Worm (Caenorhabditis elegans): ENCODE measurements around the gene T07G12.2.

The T07G12.2 gene

ce11 chrIV:10502345-10502744, 28.2 kb upstream of the T07G12.2 start (continued):
- TF ChIP-seq hsf-1 (GFP tag; IDR thresholded peaks at IDR 0.05) = no peak
- TF ChIP-seq nhr-80 (tag; optimal IDR thresholded peaks at IDR 0.05) = peak; percentile 95
- TF ChIP-seq efl-1 (GFP tag; optimal IDR thresholded peaks at IDR 0.05) = no peak
- TF ChIP-seq K12H6.12 (tag; optimal IDR thresholded peaks at IDR 0.05) = peak; percentile 32
- peak; percentile 39 for TF ChIP-seq tbp1 (GFP tag; optimal IDR thresholded peaks at IDR 0.05)
- TF ChIP-seq repo-1 (tag; optimal IDR thresholded peaks at IDR 0.05) = no peak
- peak in 1 of 2 experiments; percentile 3 for TF ChIP-seq let-607 (tag; optimal IDR thresholded peaks at IDR 0.05)
- TF ChIP-seq lin-40 (tag; optimal IDR thresholded peaks at IDR 0.05) = peak; percentile 10
- no peak for TF ChIP-seq B0261.1 (tag; optimal IDR thresholded peaks at IDR 0.05)
- TF ChIP-seq ceh-79 (tag; optimal IDR thresholded peaks at IDR 0.05) = no peak
- TF ChIP-seq unc-130 (GFP tag; optimal IDR thresholded peaks at IDR 0.05) = no peak
- peak; percentile 15 for TF ChIP-seq atf-7 (tag; optimal IDR thresholded peaks at IDR 0.05)
- no peak for TF ChIP-seq F39B2.1 (GFP tag; IDR thresholded peaks at IDR 0.05)
- TF ChIP-seq hlh-12 (tag; optimal IDR thresholded peaks at IDR 0.05) = no peak
- TF ChIP-seq lir-1 (GFP tag; conservative IDR thresholded peaks at IDR 0.05) = no peak
- TF ChIP-seq snpc-1.1 (tag; optimal IDR thresholded peaks at IDR 0.05; ENCODE audit: insufficient read depth) = no peak
- TF ChIP-seq die-1 (tag; optimal IDR thresholded peaks at IDR 0.05) = no peak
- no peak for TF ChIP-seq ztf-26 (tag; optimal IDR thresholded peaks at IDR 0.05)
- TF ChIP-seq ztf-3 (GFP tag; optimal IDR thresholded peaks at IDR 0.05) = no peak
- TF ChIP-seq sea-2 (GFP tag; IDR thresholded peaks at IDR 0.05) = no peak
- TF ChIP-seq pha-4 (tag; optimal IDR thresholded peaks at IDR 0.05) = peak; percentile 63
- no peak for TF ChIP-seq ceh-27 (GFP tag; optimal IDR thresholded peaks at IDR 0.05)
- no peak for TF ChIP-seq mel-28 (tag; optimal IDR thresholded peaks at IDR 0.05; ENCODE audit: borderline replicate concordance)
- no peak for TF ChIP-seq attf-3 (GFP tag; conservative IDR thresholded peaks at IDR 0.05)
- TF ChIP-seq rec-8 (tag; optimal IDR thresholded peaks at IDR 0.05) = no peak
- no peak for TF ChIP-seq F37B4.10 (GFP tag; IDR thresholded peaks at IDR 0.05)
- TF ChIP-seq egl-44 (GFP tag; IDR thresholded peaks at IDR 0.05) = no peak
- no peak for TF ChIP-seq B0035.1 (tag; optimal IDR thresholded peaks at IDR 0.05)
- no peak for TF ChIP-seq tbx-9 (tag; optimal IDR thresholded peaks at IDR 0.05; ENCODE audit: borderline replicate concordance)
- TF ChIP-seq lsl-1 (GFP tag; optimal IDR thresholded peaks at IDR 0.05) = no peak
- no peak for TF ChIP-seq cebp-1 (GFP tag; IDR thresholded peaks at IDR 0.05)
- TF ChIP-seq cebp-1 (tag; optimal IDR thresholded peaks at IDR 0.05) = peak; percentile 56
- TF ChIP-seq ama-1 (optimal IDR thresholded peaks at IDR 0.05) = peak; percentile 33
- no peak for TF ChIP-seq ama-1 (GFP tag; optimal IDR thresholded peaks at IDR 0.05)
- TF ChIP-seq lin-54 (GFP tag; optimal IDR thresholded peaks at IDR 0.05) = peak; percentile 4
- no peak for TF ChIP-seq hmg-20 (GFP tag; IDR thresholded peaks at IDR 0.05)

- TF ChIP-seq snpc-4 (GFP tag; optimal IDR thresholded peaks at IDR 0.05) (no peak), snpc-4 (tag; optimal IDR thresholded peaks at IDR 0.05) (peak in 1 of 4 experiments; percentile 28), F49E8.2 (tag; optimal IDR thresholded peaks at IDR 0.05; ENCODE audit: insufficient read depth) (no peak), B0336.3 (GFP tag; IDR thresholded peaks at IDR 0.05) (peak; percentile 25; the same call in 1 of the 2 replicates), dox-1 (GFP tag; IDR thresholded peaks at IDR 0.05) (peak; percentile 68), attf-5 (GFP tag; optimal IDR thresholded peaks at IDR 0.05) (peak; percentile 55), lin-40 (tag; optimal IDR thresholded peaks at IDR 0.05) (peak; percentile 29), zfh-2 (GFP tag; conservative IDR thresholded peaks at IDR 0.05) (peak; percentile 98), egl-18 (GFP tag; IDR thresholded peaks at IDR 0.05) (0 out of 2 replicates have a peak, but pooled peaks have one; percentile 2), K12H6.12 (tag; optimal IDR thresholded peaks at IDR 0.05) (peak; percentile 71), cebp-1 (GFP tag; IDR thresholded peaks at IDR 0.05) (no peak; the same call in 1 of the 2 replicates), cebp-1 (tag; optimal IDR thresholded peaks at IDR 0.05) (peak; percentile 71), somi-1 (GFP tag; optimal IDR thresholded peaks at IDR 0.05) (peak; percentile 32), pbrm-1 (GFP tag; IDR thresholded peaks at IDR 0.05) (no peak), F22D6.2 (tag; optimal IDR thresholded peaks at IDR 0.05) (no peak), hmg-1.2 (GFP tag; IDR thresholded peaks at IDR 0.05) (peak; percentile 42), lin-54 (GFP tag; optimal IDR thresholded peaks at IDR 0.05) (peak; percentile 17), let-607 (tag; optimal IDR thresholded peaks at IDR 0.05) (peak in 1 of 2 experiments; percentile 15), athp-1 (tag; optimal IDR thresholded peaks at IDR 0.05) (peak; percentile 4)
These were observed 26.7 kb upstream of the T07G12.2 start for ce11 chrIV:10503750-10504232.
